Worm (Caenorhabditis elegans): ENCODE measurements around the gene C50B6.7.

The C50B6.7 gene

ce11 chrV:13304663-13305188 is 20.1 kb downstream of the C50B6.7 start, which contains the start of gene C26E1.2:
Gene C26E1.2 (plus strand): TSS chrV:13305138.
- peak; percentile 50 for TF ChIP-seq elt-2 (tag; optimal IDR thresholded peaks at IDR 0.05)
- no peak for TF ChIP-seq Y22D7AL.16 (tag; optimal IDR thresholded peaks at IDR 0.05)
- no peak for TF ChIP-seq che-1 (tag; optimal IDR thresholded peaks at IDR 0.05)

DNA sequence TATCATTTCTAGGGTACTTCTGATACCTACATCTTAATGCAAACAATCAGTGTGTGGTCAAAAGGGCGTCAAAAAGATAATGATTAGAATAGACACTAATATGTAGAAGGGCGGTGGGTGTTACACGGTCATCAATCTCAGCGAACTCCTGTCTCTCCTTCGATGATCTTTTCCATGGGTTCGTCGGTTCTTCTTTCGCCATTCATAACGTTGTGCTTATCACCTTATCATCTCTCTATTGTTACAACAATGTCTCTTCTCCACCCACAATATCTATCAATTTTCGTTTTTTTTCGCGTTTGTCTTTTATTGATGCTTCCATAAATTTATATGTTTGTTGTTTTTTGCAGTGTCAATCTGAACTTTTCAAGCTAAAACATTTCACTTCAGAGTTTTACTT is 23.3 kb downstream of the C50B6.7 start, which contains the start of gene ceh-79:
TSS of gene ceh-79 (plus strand) at position 391 of the 400 bp plus-strand sequence.
- TF ChIP-seq lin-11 (tag; optimal IDR thresholded peaks at IDR 0.05) (no peak), elt-2 (tag; optimal IDR thresholded peaks at IDR 0.05) (peak; percentile 64), hlh-13 (GFP tag; optimal IDR thresholded peaks at IDR 0.05) (no peak), ztf-16 (tag; optimal IDR thresholded peaks at IDR 0.05) (no peak)

DNA sequence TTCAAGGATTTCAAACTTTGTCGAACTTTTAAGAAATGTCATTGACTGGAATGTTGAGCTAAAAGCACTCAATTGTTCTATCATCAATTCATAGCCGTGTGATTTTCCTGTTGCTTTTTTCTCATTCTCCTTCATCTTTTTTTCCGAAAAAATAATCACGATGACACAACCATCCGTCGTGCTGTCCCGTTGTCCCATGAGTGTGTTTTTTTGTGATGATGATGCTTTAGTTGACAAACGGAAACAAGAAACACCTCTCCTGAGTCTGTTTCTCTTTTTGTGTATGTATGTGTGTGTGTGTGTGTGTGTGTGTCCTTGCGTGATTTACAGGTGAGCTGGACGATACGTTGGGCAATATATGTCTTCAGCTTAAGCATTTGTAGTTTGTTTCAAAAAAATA is 24.3 kb downstream of the C50B6.7 start:
- TF ChIP-seq Y22D7AL.16 (tag; optimal IDR thresholded peaks at IDR 0.05) (no peak), ceh-30 (tag; optimal IDR thresholded peaks at IDR 0.05) (no peak), pqm-1 (tag; optimal IDR thresholded peaks at IDR 0.05) (no peak), hlh-8 (tag; optimal IDR thresholded peaks at IDR 0.05) (no peak), ceh-14 (tag; optimal IDR thresholded peaks at IDR 0.05) (no peak), ahr-1 (tag; optimal IDR thresholded peaks at IDR 0.05) (no peak), pha-4 (tag; optimal IDR thresholded peaks at IDR 0.05) (no peak), sox-2 (GFP tag; IDR thresholded peaks at IDR 0.05) (no peak), ceh-2 (tag; optimal IDR thresholded peaks at IDR 0.05) (no peak)

DNA sequence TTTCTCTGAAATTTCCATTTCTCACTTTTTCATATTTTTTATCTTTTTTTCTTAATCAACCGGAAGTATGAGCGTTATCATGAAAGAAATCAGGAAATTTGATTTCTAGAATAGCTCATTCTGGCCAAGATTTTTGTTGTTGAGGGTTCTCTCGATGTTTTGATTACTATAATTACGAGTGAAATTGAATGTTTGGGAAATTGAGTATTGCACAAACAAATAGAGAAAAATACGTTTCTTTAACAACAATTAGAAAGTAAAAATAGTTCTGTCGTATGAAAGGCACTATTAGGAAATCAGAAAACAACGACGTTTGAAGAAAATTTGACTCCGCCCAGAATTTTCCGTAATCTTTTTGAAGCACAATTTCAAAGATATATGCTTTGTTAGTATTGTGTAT is 25.4 kb downstream of the C50B6.7 start:
- TF ChIP-seq fkh-6 (tag; optimal IDR thresholded peaks at IDR 0.05) (no peak), K09A11.1 (tag; optimal IDR thresholded peaks at IDR 0.05; ENCODE audit: insufficient read depth) (no peak), ceh-18 (tag; optimal IDR thresholded peaks at IDR 0.05) (no peak), fkh-10 (GFP tag; optimal IDR thresholded peaks at IDR 0.05) (no peak), sox-4 (tag; optimal IDR thresholded peaks at IDR 0.05) (no peak), nhr-232 (tag; optimal IDR thresholded peaks at IDR 0.05) (no peak), unc-42 (tag; optimal IDR thresholded peaks at IDR 0.05) (no peak), sdc-2 (tag; optimal IDR thresholded peaks at IDR 0.05) (no peak), pat-9 (tag; optimal IDR thresholded peaks at IDR 0.05) (no peak), ets-4 (tag; optimal IDR thresholded peaks at IDR 0.05) (no peak), tbx-2 (tag; optimal IDR thresholded peaks at IDR 0.05) (no peak), rnt-1 (tag; optimal IDR thresholded peaks at IDR 0.05) (no peak), gmeb-2 (tag; optimal IDR thresholded peaks at IDR 0.05) (no peak), hlh-30 (tag; optimal IDR thresholded peaks at IDR 0.05; ENCODE audit: insufficient read depth) (no peak), dmd-4 (tag; optimal IDR thresholded peaks at IDR 0.05; ENCODE audit: borderline replicate concordance) (no peak), ref-2 (tag; optimal IDR thresholded peaks at IDR 0.05) (no peak), ceh-34 (tag; optimal IDR thresholded peaks at IDR 0.05) (no peak), hlh-13 (GFP tag; optimal IDR thresholded peaks at IDR 0.05) (no peak)

- TF ChIP-seq T23F11.4 (GFP tag; optimal IDR thresholded peaks at IDR 0.05): no peak
- TF ChIP-seq ama-1 (optimal IDR thresholded peaks at IDR 0.05): no peak
- no peak for TF ChIP-seq ahr-1 (tag; optimal IDR thresholded peaks at IDR 0.05)
- TF ChIP-seq gmeb-2 (tag; optimal IDR thresholded peaks at IDR 0.05): no peak
- no peak for TF ChIP-seq ceh-48 (tag; optimal IDR thresholded peaks at IDR 0.05)
- TF ChIP-seq ceh-34 (tag; optimal IDR thresholded peaks at IDR 0.05): no peak
- TF ChIP-seq syd-9 (tag; optimal IDR thresholded peaks at IDR 0.05): no peak
- TF ChIP-seq npax-4 (tag; optimal IDR thresholded peaks at IDR 0.05): no peak
- TF ChIP-seq pag-3 (tag; optimal IDR thresholded peaks at IDR 0.05; ENCODE audit: borderline replicate concordance): no peak
- TF ChIP-seq pros-1 (tag; optimal IDR thresholded peaks at IDR 0.05): no peak
- TF ChIP-seq pha-4 (tag; optimal IDR thresholded peaks at IDR 0.05): no peak
These were observed 26.1 kb downstream of the C50B6.7 start for ce11 chrV:13298706-13299105.

Data from whole organism, late embryonic.